Fruit fly (Drosophila melanogaster) whole organism, embryonic: ENCODE results near the gene spg.
A peak's percentile ranks its signal among the peaks of the same experiment; 100 is the strongest.

ENCODE experiments used
- B-H1 ChIP-seq: fragments of 200-800 bp; sonication (Bioruptor generic); IDR thresholded peaks from 3 replicates; pipeline ENCODE4 v1.3.6; 2022; ENCODE audit warnings: missing biosample characterization, missing genetic modification characterization
- CG10267 ChIP-seq: fragments of 200-800 bp; sonication (Bioruptor generic); optimal IDR thresholded peaks from 2 replicates; lab custom pipeline; 2018; ENCODE audit warnings: missing biosample characterization, mild to moderate bottlenecking, missing genetic modification characterization, moderate library complexity
- CG10543 ChIP-seq: fragments of 200-800 bp; sonication (Bioruptor generic); optimal IDR thresholded peaks from 3 replicates; lab custom pipeline; 2017; ENCODE audit warnings: missing biosample characterization, mild to moderate bottlenecking, missing genetic modification characterization, moderate library complexity
- CG11093 ChIP-seq: fragments of 200-800 bp; sonication (Bioruptor generic); IDR thresholded peaks from 3 replicates; pipeline ENCODE4 v1.3.6; 2022; ENCODE audit warnings: missing biosample characterization, missing genetic modification characterization
- CG11504 ChIP-seq: fragments of 200-800 bp; sonication (Bioruptor generic); optimal IDR thresholded peaks from 3 replicates; lab custom pipeline; 2019; ENCODE audit warnings: missing biosample characterization, mild to moderate bottlenecking, missing genetic modification characterization, moderate library complexity
- CG11560 ChIP-seq: fragments of 200-800 bp; sonication (Bioruptor generic); IDR thresholded peaks from 3 replicates; pipeline ENCODE4 v1.3.6; 2022; ENCODE audit warnings: missing biosample characterization, missing genetic modification characterization
- CG11723 ChIP-seq: fragments of 200-800 bp; sonication (Bioruptor generic); optimal IDR thresholded peaks from 2 replicates; lab custom pipeline; 2017; ENCODE audit warnings: missing biosample characterization, mild to moderate bottlenecking, missing genetic modification characterization
- CG14710 ChIP-seq: fragments of 200-800 bp; sonication (Bioruptor generic); optimal IDR thresholded peaks from 3 replicates; lab custom pipeline; 2019; ENCODE audit warnings: missing biosample characterization, mild to moderate bottlenecking, missing genetic modification characterization, moderate library complexity
- CG15011 ChIP-seq: fragments of 200-800 bp; sonication (Bioruptor generic); optimal IDR thresholded peaks from 3 replicates; lab custom pipeline; 2018; ENCODE audit warnings: missing biosample characterization, mild to moderate bottlenecking, missing genetic modification characterization
- CG15696 ChIP-seq: fragments of 200-800 bp; sonication (Bioruptor generic); optimal IDR thresholded peaks from 2 replicates; lab custom pipeline; 2019; ENCODE audit warnings: missing biosample characterization, mild to moderate bottlenecking, missing genetic modification characterization, moderate library complexity
- CG1792 ChIP-seq: fragments of 200-800 bp; sonication (Bioruptor generic); optimal IDR thresholded peaks from 2 replicates; lab custom pipeline; 2016; ENCODE audit warnings: missing biosample characterization, missing genetic modification characterization
- CG2678 ChIP-seq: fragments of 200-800 bp; sonication (Bioruptor generic); optimal IDR thresholded peaks from 3 replicates; lab custom pipeline; 2019; ENCODE audit warnings: missing biosample characterization, mild to moderate bottlenecking, missing genetic modification characterization, moderate library complexity
- CG4617 ChIP-seq: fragments of 200-800 bp; sonication (Bioruptor generic); optimal IDR thresholded peaks from 3 replicates; lab custom pipeline; 2016; ENCODE audit warnings: missing biosample characterization, missing genetic modification characterization, borderline replicate concordance
- CG7928 ChIP-seq: fragments of 200-800 bp; sonication (Bioruptor generic); optimal IDR thresholded peaks from 2 replicates; lab custom pipeline; 2017; ENCODE audit warnings: missing biosample characterization, mild to moderate bottlenecking, missing genetic modification characterization
- CG9215 ChIP-seq: fragments of 200-800 bp; sonication (Bioruptor generic); IDR thresholded peaks from 2 replicates; pipeline ENCODE4 v1.3.6; 2022; ENCODE audit warnings: missing biosample characterization, missing genetic modification characterization
- Fer1 ChIP-seq: fragments of 200-800 bp; sonication (Bioruptor generic); optimal IDR thresholded peaks from 2 replicates; lab custom pipeline; 2017; ENCODE audit warnings: missing biosample characterization, mild to moderate bottlenecking, missing genetic modification characterization
- Gug ChIP-seq: fragments of 200-800 bp; sonication (Bioruptor generic); IDR thresholded peaks from 4 replicates; pipeline ENCODE4 v1.3.6; 2022; ENCODE audit warnings: missing biosample characterization, missing genetic modification characterization
- H15 ChIP-seq: fragments of 200-800 bp; sonication (Bioruptor generic); IDR thresholded peaks from 3 replicates; pipeline ENCODE4 v1.3.6; 2022; ENCODE audit warnings: missing biosample characterization, missing genetic modification characterization
- HLH4C ChIP-seq: fragments of 200-800 bp; sonication (Bioruptor generic); IDR thresholded peaks from 3 replicates; pipeline ENCODE4 v1.3.6; 2022; ENCODE audit warnings: missing biosample characterization, missing genetic modification characterization; ENCODE audit not compliant: partially characterized antibody
- Jarid2 ChIP-seq: fragments of 200-800 bp; sonication (Bioruptor generic); optimal IDR thresholded peaks from 3 replicates; lab custom pipeline; 2017; ENCODE audit warnings: mild to moderate bottlenecking, missing biosample characterization, missing genetic modification reagents, missing genetic modification characterization
- MBD-R2 ChIP-seq: fragments of 200-800 bp; sonication (Bioruptor generic); IDR thresholded peaks from 2 replicates; pipeline ENCODE4 v1.3.6; 2022; ENCODE audit warnings: missing biosample characterization, missing genetic modification characterization
- Med ChIP-seq: fragments of 200-800 bp; sonication (Bioruptor generic); peaks from one replicate; lab custom pipeline; 2016; ENCODE audit warnings: missing biosample characterization, missing genetic modification characterization, mild to moderate bottlenecking, inconsistent platforms, moderate library complexity
- NK7.1 ChIP-seq: fragments of 200-800 bp; sonication (Bioruptor generic); optimal IDR thresholded peaks from 3 replicates; lab custom pipeline; 2016; ENCODE audit warnings: missing biosample characterization, missing genetic modification characterization
- Oaz ChIP-seq: fragments of 200-800 bp; sonication (Bioruptor generic); IDR thresholded peaks from 2 replicates; pipeline ENCODE4 v1.3.6; 2022; ENCODE audit warnings: missing biosample characterization, missing genetic modification characterization
- Opbp ChIP-seq: fragments of 200-800 bp; sonication (Bioruptor generic); IDR thresholded peaks from 3 replicates; pipeline ENCODE4 v1.3.6; 2022; ENCODE audit warnings: missing biosample characterization, missing genetic modification characterization; ENCODE audit not compliant: partially characterized antibody
- Sox102F ChIP-seq: fragments of 200-800 bp; sonication (Bioruptor generic); optimal IDR thresholded peaks from 2 replicates; lab custom pipeline; 2018; ENCODE audit warnings: missing biosample characterization, mild to moderate bottlenecking, missing genetic modification characterization, moderate library complexity
- ac ChIP-seq: fragments of 200-800 bp; sonication (Bioruptor generic); optimal IDR thresholded peaks from 3 replicates; lab custom pipeline; 2017; ENCODE audit warnings: missing biosample characterization, mild to moderate bottlenecking, missing genetic modification characterization
- amos ChIP-seq: fragments of 200-800 bp; sonication (Bioruptor generic); IDR thresholded peaks from 2 replicates; pipeline ENCODE4 v1.3.6; 2022; ENCODE audit warnings: missing biosample characterization, missing genetic modification characterization; ENCODE audit not compliant: partially characterized antibody
- bcd ChIP-seq: fragments of 200-800 bp; sonication (Bioruptor generic); optimal IDR thresholded peaks from 2 replicates; lab custom pipeline; 2017; ENCODE audit warnings: missing biosample characterization, mild to moderate bottlenecking, missing genetic modification characterization
- bigmax ChIP-seq: fragments of 200-800 bp; sonication (Bioruptor generic); optimal IDR thresholded peaks from 2 replicates; lab custom pipeline; 2018; ENCODE audit warnings: missing biosample characterization, mild to moderate bottlenecking, missing genetic modification characterization
- btn ChIP-seq: fragments of 200-800 bp; sonication (Bioruptor generic); optimal IDR thresholded peaks from 2 replicates; lab custom pipeline; 2016; ENCODE audit warnings: missing biosample characterization, missing genetic modification characterization
- cas ChIP-seq: fragments of 200-800 bp; sonication (Bioruptor generic); IDR thresholded peaks from 2 replicates; pipeline ENCODE4 v1.3.6; 2022; ENCODE audit warnings: missing biosample characterization, missing genetic modification characterization
- cato ChIP-seq: fragments of 200-800 bp; sonication (Bioruptor generic); optimal IDR thresholded peaks from 2 replicates; lab custom pipeline; 2016; ENCODE audit warnings: missing biosample characterization, missing genetic modification characterization, borderline replicate concordance
- chif ChIP-seq, 2 experiments: fragments of 200-800 bp; sonication (Bioruptor generic); optimal IDR thresholded peaks; 3 replicates each; lab custom pipeline; 2016; ENCODE audit warnings: missing biosample characterization in 2 of 2, missing genetic modification characterization in 2 of 2
- crc ChIP-seq: fragments of 200-800 bp; sonication (Bioruptor generic); optimal IDR thresholded peaks from 2 replicates; lab custom pipeline; 2016; ENCODE audit warnings: missing biosample characterization, missing genetic modification characterization
- da ChIP-seq: fragments of 200-800 bp; sonication (Bioruptor generic); optimal IDR thresholded peaks from 2 replicates; lab custom pipeline; 2016; ENCODE audit warnings: missing biosample characterization, missing genetic modification characterization
- disco-r ChIP-seq: fragments of 200-800 bp; sonication (Bioruptor generic); optimal IDR thresholded peaks from 2 replicates; lab custom pipeline; 2016; ENCODE audit warnings: missing biosample characterization, missing genetic modification characterization
- emc ChIP-seq: fragments of 200-800 bp; sonication (Bioruptor generic); optimal IDR thresholded peaks from 2 replicates; lab custom pipeline; 2016; ENCODE audit warnings: missing biosample characterization, missing genetic modification characterization
- fd102C ChIP-seq: fragments of 200-800 bp; sonication (Bioruptor generic); optimal IDR thresholded peaks from 2 replicates; lab custom pipeline; 2018; ENCODE audit warnings: missing biosample characterization, mild to moderate bottlenecking, missing genetic modification characterization, moderate library complexity
- gfzf ChIP-seq: fragments of 200-800 bp; sonication (Bioruptor generic); optimal IDR thresholded peaks from 2 replicates; lab custom pipeline; 2016; ENCODE audit warnings: missing biosample characterization, mild to moderate bottlenecking, missing genetic modification characterization, moderate library complexity
- grau ChIP-seq: fragments of 200-800 bp; optimal IDR thresholded peaks from 3 replicates; lab custom pipeline; 2019; ENCODE audit warnings: missing biosample characterization, mild to moderate bottlenecking, missing genetic modification characterization, moderate library complexity
- hb ChIP-seq: fragments of 200-800 bp; sonication (Bioruptor generic); IDR thresholded peaks from 3 replicates; pipeline ENCODE4 v1.3.6; 2022; ENCODE audit warnings: missing biosample characterization, missing genetic modification characterization; ENCODE audit not compliant: partially characterized antibody
- ind ChIP-seq: fragments of 200-800 bp; sonication (Bioruptor generic); optimal IDR thresholded peaks from 3 replicates; lab custom pipeline; 2016; ENCODE audit warnings: missing biosample characterization, missing genetic modification characterization
- ken ChIP-seq: fragments of 200-800 bp; sonication (Bioruptor generic); IDR thresholded peaks from 3 replicates; pipeline ENCODE4 v1.3.6; 2022; ENCODE audit warnings: missing biosample characterization, missing genetic modification characterization
- nerfin-1 ChIP-seq: fragments of 200-800 bp; sonication (Bioruptor generic); optimal IDR thresholded peaks from 3 replicates; lab custom pipeline; 2019; ENCODE audit warnings: missing biosample characterization, mild to moderate bottlenecking, missing genetic modification characterization, moderate library complexity
- run ChIP-seq: fragments of 200-800 bp; sonication (Bioruptor generic); optimal IDR thresholded peaks from 3 replicates; lab custom pipeline; 2018; ENCODE audit warnings: missing biosample characterization, mild to moderate bottlenecking, missing genetic modification characterization
- sens ChIP-seq: fragments of 200-800 bp; sonication (Bioruptor generic); peaks from one replicate; lab custom pipeline; 2016; ENCODE audit warnings: missing biosample characterization, missing genetic modification characterization
- sisA ChIP-seq: fragments of 200-800 bp; sonication (Bioruptor generic); IDR thresholded peaks from 2 replicates; pipeline ENCODE4 v1.3.6; 2022; ENCODE audit warnings: missing biosample characterization, missing genetic modification characterization
- sqz ChIP-seq: fragments of 200-800 bp; sonication (Bioruptor generic); optimal IDR thresholded peaks from 3 replicates; lab custom pipeline; 2018; ENCODE audit warnings: missing biosample characterization, mild to moderate bottlenecking, missing genetic modification characterization
- zen ChIP-seq: fragments of 200-800 bp; sonication (Bioruptor generic); optimal IDR thresholded peaks from 3 replicates; lab custom pipeline; 2018; ENCODE audit warnings: missing biosample characterization, mild to moderate bottlenecking, missing genetic modification characterization, moderate library complexity

spg gene

dm6 chr3R:28904816-28905435 lies 59.9 kb downstream of the spg start (continued):
- TF ChIP-seq CG10543 (GFP tag; lab: Kevin White, UChicago): peak; percentile 59
- TF ChIP-seq emc: peak; percentile 73
- TF ChIP-seq grau: peak; percentile 96
- TF ChIP-seq CG7928 (GFP tag; lab: Kevin White, UChicago): no peak
- TF ChIP-seq HLH4C (GFP tag; lab: Robert Waterston, UW): no peak
- TF ChIP-seq cato: peak; percentile 16
- TF ChIP-seq CG15696: no peak
- peak; percentile 78 for TF ChIP-seq ken
- peak; percentile 55 for TF ChIP-seq NK7.1 (GFP tag; lab: Kevin White, UChicago)
- no peak for TF ChIP-seq Opbp (GFP tag; lab: Robert Waterston, UW)
- TF ChIP-seq sens (GFP tag; lab: Kevin White, UChicago): peak; percentile 93
- TF ChIP-seq CG15011: peak; percentile 29
- TF ChIP-seq H15: peak; percentile 78
- TF ChIP-seq CG11504: peak; percentile 67
- TF ChIP-seq gfzf (GFP tag; lab: Kevin White, UChicago): no peak
- TF ChIP-seq Sox102F (GFP tag; lab: Kevin White, UChicago): peak; percentile 82
- no peak for TF ChIP-seq ac (GFP tag; lab: Kevin White, UChicago)
- no peak for TF ChIP-seq fd102C (GFP tag; lab: Kevin White, UChicago)
- peak; percentile 98 for TF ChIP-seq Med
- TF ChIP-seq da: peak; percentile 49
- no peak for TF ChIP-seq nerfin-1 (tag; lab: Kevin White, UChicago)
- TF ChIP-seq CG11723 (GFP tag; lab: Kevin White, UChicago): peak; percentile 8
- no peak for TF ChIP-seq bigmax
- TF ChIP-seq sisA (GFP tag; lab: Robert Waterston, UW): peak; percentile 78
- peak; percentile 77 for TF ChIP-seq CG2678 (tag; lab: Kevin White, UChicago)
- peak; percentile 61; the same call in 2 of the 3 replicates for TF ChIP-seq CG11093 (GFP tag; lab: Robert Waterston, UW)
- peak; percentile 40 for TF ChIP-seq CG1792 (GFP tag; lab: Kevin White, UChicago)
- no peak for TF ChIP-seq sqz (GFP tag; lab: Kevin White, UChicago)
- TF ChIP-seq Oaz: peak; percentile 70
- TF ChIP-seq crc (GFP tag; lab: Kevin White, UChicago): peak; percentile 61
- no peak for TF ChIP-seq CG14710 (tag; lab: Kevin White, UChicago)
- peak; percentile 85 for TF ChIP-seq ind (GFP tag; lab: Kevin White, UChicago)
- TF ChIP-seq zen (tag; lab: Kevin White, UChicago): no peak
- TF ChIP-seq CG11560 (tag; lab: Robert Waterston, UW): peak; percentile 68
- TF ChIP-seq Gug (GFP tag; lab: Robert Waterston, UW): peak; percentile 86
- no peak for TF ChIP-seq cas (GFP tag; lab: Robert Waterston, UW)
- no peak for TF ChIP-seq Fer1
- TF ChIP-seq disco-r: peak; percentile 66
- peak; percentile 42 to 79 for TF ChIP-seq chif (GFP tag; optimal IDR thresholded peaks at IDR 0.05; lab: Kevin White, UChicago)
- peak; percentile 67; the same call in 2 of the 3 replicates for TF ChIP-seq B-H1
- TF ChIP-seq Jarid2 (GFP tag; lab: Kevin White, UChicago): peak; percentile 8
- TF ChIP-seq CG10267: peak; percentile 8
- TF ChIP-seq hb: no peak
- no peak for TF ChIP-seq amos
- TF ChIP-seq bcd (GFP tag; lab: Kevin White, UChicago): peak; percentile 76
- TF ChIP-seq CG9215 (GFP tag; lab: Robert Waterston, UW): peak; percentile 81
- peak; percentile 70; the same call in 1 of the 2 replicates for TF ChIP-seq MBD-R2 (GFP tag; lab: Robert Waterston, UW)
- TF ChIP-seq CG4617: peak; percentile 48
- no peak for TF ChIP-seq run (tag; lab: Kevin White, UChicago)
- TF ChIP-seq btn: peak; percentile 24
